Fruit fly (Drosophila melanogaster) whole organism, adult: Measurements from ENCODE around the gene CG31800.

ENCODE experiments used
- CG12768 ChIP-seq: fragments of 200-800 bp; sonication (Bioruptor generic); optimal IDR thresholded peaks from 2 replicates; lab custom pipeline; 2017; ENCODE audit warnings: missing biosample characterization, missing genetic modification characterization, mild to moderate bottlenecking, moderate library complexity, missing genetic modification reagents
- CG1620 ChIP-seq: fragments of 200-800 bp; sonication (Bioruptor generic); optimal IDR thresholded peaks from 2 replicates; lab custom pipeline; 2016; ENCODE audit warnings: missing biosample characterization, missing genetic modification characterization
- CG33017 ChIP-seq: fragments of 200-800 bp; sonication (Bioruptor generic); optimal IDR thresholded peaks from 2 replicates; lab custom pipeline; 2018; ENCODE audit warnings: missing biosample characterization, mild to moderate bottlenecking, missing genetic modification characterization, moderate library complexity
- CG5204 ChIP-seq: fragments of 200-800 bp; sonication (Bioruptor generic); optimal IDR thresholded peaks from 2 replicates; lab custom pipeline; 2016; ENCODE audit warnings: missing biosample characterization, missing genetic modification characterization
- CG7101 ChIP-seq: fragments of 200-800 bp; sonication (Bioruptor generic); optimal IDR thresholded peaks from 2 replicates; lab custom pipeline; 2018; ENCODE audit warnings: missing biosample characterization, mild to moderate bottlenecking, missing genetic modification characterization, moderate library complexity
- Crg-1 ChIP-seq: fragments of 200-800 bp; sonication (Bioruptor generic); optimal IDR thresholded peaks from 2 replicates; lab custom pipeline; 2016; ENCODE audit warnings: missing biosample characterization, missing genetic modification characterization
- Hr96 ChIP-seq: fragments of 200-800 bp; sonication (Bioruptor generic); optimal IDR thresholded peaks from 2 replicates; lab custom pipeline; 2016; ENCODE audit warnings: missing biosample characterization, missing genetic modification characterization
- cnc ChIP-seq, 2 experiments: fragments of >200 bp; optimal IDR thresholded peaks; 2 replicates each; lab custom pipeline; 2017
- kay ChIP-seq: fragments of 200-800 bp; sonication (Bioruptor generic); peaks from one replicate; lab custom pipeline; 2016; ENCODE audit warnings: missing biosample characterization, missing genetic modification characterization, borderline replicate concordance
- ovo ChIP-seq: fragments of 200-800 bp; sonication (Bioruptor generic); optimal IDR thresholded peaks from 2 replicates; lab custom pipeline; 2016; ENCODE audit warnings: missing biosample characterization, missing genetic modification characterization
- pad ChIP-seq: fragments of 200-800 bp; sonication (Bioruptor generic); optimal IDR thresholded peaks from 3 replicates; lab custom pipeline; 2017; ENCODE audit warnings: missing biosample characterization, missing genetic modification characterization, mild to moderate bottlenecking, moderate library complexity, missing genetic modification reagents
- tj ChIP-seq: fragments of 200-800 bp; sonication (Bioruptor generic); optimal IDR thresholded peaks from 3 replicates; lab custom pipeline; 2017; ENCODE audit warnings: missing biosample characterization, mild to moderate bottlenecking, missing genetic modification characterization, moderate library complexity
- toe ChIP-seq: fragments of 200-800 bp; sonication (Bioruptor generic); optimal IDR thresholded peaks from 2 replicates; lab custom pipeline; 2016; ENCODE audit warnings: missing biosample characterization, missing genetic modification characterization

DNA sequence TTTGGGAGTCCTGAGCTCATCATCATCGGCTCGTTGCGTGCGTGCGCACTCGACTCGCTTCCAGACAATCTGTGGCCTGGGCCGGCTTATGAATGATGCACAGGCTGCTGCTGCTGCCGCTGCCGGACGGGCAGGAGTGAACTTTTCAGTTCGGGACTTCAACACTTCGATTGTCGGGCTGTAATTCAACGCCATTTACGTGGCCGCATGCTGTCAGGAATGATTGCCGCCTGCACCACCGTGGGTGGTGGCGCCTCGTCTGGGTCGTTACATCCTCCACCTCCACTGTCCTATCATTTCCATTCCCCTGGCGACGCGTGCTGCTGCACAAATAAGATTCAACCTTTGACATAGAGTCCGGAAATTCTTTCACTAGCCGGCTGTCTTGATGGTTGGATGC lies 24.3 kb downstream of the CG31800 start:
- no peak for TF ChIP-seq CG5204 (GFP tag; lab: Kevin White, UChicago)
- TF ChIP-seq kay, result no peak
- TF ChIP-seq tj (GFP tag; lab: Kevin White, UChicago), result no peak
- TF ChIP-seq Crg-1 (GFP tag; lab: Kevin White, UChicago), result no peak
- TF ChIP-seq cnc (optimal IDR thresholded peaks at IDR 0.05; lab: Kevin White, UChicago), result no peak
- no peak for TF ChIP-seq CG1620 (GFP tag; lab: Kevin White, UChicago)
- TF ChIP-seq Hr96 (GFP tag; lab: Kevin White, UChicago), result no peak
- no peak for TF ChIP-seq CG33017
- TF ChIP-seq pad, result no peak
- TF ChIP-seq CG12768, result no peak
- TF ChIP-seq ovo, result no peak
- no peak for TF ChIP-seq CG7101 (tag; lab: Kevin White, UChicago)
- TF ChIP-seq toe (GFP tag; lab: Kevin White, UChicago), result no peak
